Worm (Caenorhabditis elegans) whole organism, L2 larva: Measurements from ENCODE around the gene E04F6.8.

ENCODE experiments used
- C34F6.9 ChIP-seq: fragments of 150-350 bp; optimal IDR thresholded peaks from 2 replicates; lab custom pipeline; 2014; ENCODE audit warnings: missing biosample characterization, missing genetic modification characterization
- nhr-129 ChIP-seq: fragments of 150-350 bp; optimal IDR thresholded peaks from 2 replicates; lab custom pipeline; 2014; ENCODE audit warnings: missing biosample characterization, missing genetic modification characterization
- sma-3 ChIP-seq: sonication (generic microtip); optimal IDR thresholded peaks from 2 replicates; lab custom pipeline; 2016; ENCODE audit warnings: missing genetic modification reagents, missing genetic modification characterization, missing compliant biosample characterization

- peak; percentile 86 for TF ChIP-seq sma-3 (GFP tag; lab: Kevin White, UChicago)
- peak; percentile 76 for TF ChIP-seq nhr-129 (tag; lab: Kevin White, UChicago)
- peak; percentile 64 for TF ChIP-seq C34F6.9 (tag; lab: Kevin White, UChicago)
Observed at ce11 chrII:7200051-7200599, 11.1 kb downstream of the E04F6.8 start, which contains the start of gene pcrg-1.
